Worm (Caenorhabditis elegans) whole organism, young adult: ENCODE data around the gene Y37D8A.4.

Experiments
- B0019.2 ChIP-seq: fragments of 200-800 bp; sonication (Bioruptor generic); conservative IDR thresholded peaks from 2 replicates; pipeline ENCODE4 v1.3.6; 2022; ENCODE audit warnings: missing genetic modification reagents, missing genetic modification characterization, missing compliant biosample characterization
- B0261.1 ChIP-seq: sonication (generic microtip); optimal IDR thresholded peaks from 2 replicates; lab custom pipeline; 2016; ENCODE audit warnings: mild to moderate bottlenecking, missing genetic modification characterization, moderate library complexity, missing compliant biosample characterization
- F55B11.4 ChIP-seq: sonication (generic microtip); optimal IDR thresholded peaks from 2 replicates; lab custom pipeline; 2016; ENCODE audit warnings: missing compliant biosample characterization, missing genetic modification characterization, borderline replicate concordance; ENCODE audit not compliant: insufficient read depth
- K11D2.4 ChIP-seq: fragments of 200-800 bp; sonication (Bioruptor generic); IDR thresholded peaks from 2 replicates; pipeline ENCODE4 v1.3.6; 2022; ENCODE audit warnings: missing genetic modification reagents, missing genetic modification characterization, missing compliant biosample characterization
- K12H6.12 ChIP-seq: fragments of 200-800 bp; sonication (Bioruptor generic); optimal IDR thresholded peaks from 2 replicates; lab custom pipeline; 2018; ENCODE audit warnings: mild to moderate bottlenecking, missing genetic modification characterization, missing compliant biosample characterization
- T07F8.4 ChIP-seq: sonication (generic microtip); optimal IDR thresholded peaks from 2 replicates; lab custom pipeline; 2016; ENCODE audit warnings: mild to moderate bottlenecking, missing genetic modification characterization, moderate library complexity, missing compliant biosample characterization
- Y53F4B.3 ChIP-seq: fragments of 200-800 bp; sonication (Bioruptor generic); IDR thresholded peaks from 2 replicates; pipeline ENCODE4 v1.3.6; 2022; ENCODE audit warnings: missing genetic modification reagents, missing genetic modification characterization, missing compliant biosample characterization
- Y95B8A.8 ChIP-seq: fragments of 200-800 bp; sonication (Bioruptor generic); IDR thresholded peaks from 2 replicates; pipeline ENCODE4 v1.3.6; 2022; ENCODE audit warnings: missing genetic modification reagents, missing genetic modification characterization, missing compliant biosample characterization
- aptf-2 ChIP-seq: fragments of 200-800 bp; sonication (Bioruptor generic); conservative IDR thresholded peaks from 2 replicates; pipeline ENCODE4 v1.3.6; 2022; ENCODE audit warnings: missing genetic modification reagents, missing genetic modification characterization, missing compliant biosample characterization
- aptf-3 ChIP-seq: fragments of 200-800 bp; sonication (Bioruptor generic); IDR thresholded peaks from 2 replicates; pipeline ENCODE4 v1.3.6; 2022; ENCODE audit warnings: missing genetic modification characterization, missing compliant biosample characterization
- attf-3 ChIP-seq: fragments of 200-800 bp; sonication (Bioruptor generic); conservative IDR thresholded peaks from 2 replicates; pipeline ENCODE4 v1.3.6; 2022; ENCODE audit warnings: missing genetic modification reagents, missing genetic modification characterization, missing compliant biosample characterization
- attf-6 ChIP-seq: fragments of 200-800 bp; sonication (Bioruptor generic); IDR thresholded peaks from 2 replicates; pipeline ENCODE4 v1.3.6; 2022; ENCODE audit warnings: missing genetic modification reagents, missing genetic modification characterization, missing compliant biosample characterization
- bed-1 ChIP-seq: fragments of 200-800 bp; sonication (Bioruptor generic); IDR thresholded peaks from 2 replicates; pipeline ENCODE4 v1.3.6; 2022; ENCODE audit warnings: missing genetic modification reagents, missing genetic modification characterization, missing compliant biosample characterization
- cebp-1 ChIP-seq, 2 experiments: fragments of 200-800 bp in 1 of 2; sonication (Bioruptor generic) in 1 of 2; sonication (generic microtip) in 1 of 2; IDR thresholded peaks in 1 of 2; optimal IDR thresholded peaks in 1 of 2; 2 replicates each; pipeline versions ENCODE4 v1.3.6 to Lab custom; 2017 to 2022; ENCODE audit warnings: missing compliant biosample characterization in 2 of 2, missing genetic modification characterization in 2 of 2, mild to moderate bottlenecking in 1 of 2, missing genetic modification reagents in 1 of 2, moderate library complexity in 1 of 2
- cebp-2 ChIP-seq: fragments of 200-800 bp; sonication (Bioruptor generic); IDR thresholded peaks from 2 replicates; pipeline ENCODE4 v1.3.6; 2022; ENCODE audit warnings: missing genetic modification characterization, missing compliant biosample characterization
- ceh-100 ChIP-seq: fragments of 200-800 bp; sonication (Bioruptor generic); IDR thresholded peaks from 2 replicates; pipeline ENCODE4 v1.3.6; 2022; ENCODE audit warnings: missing genetic modification reagents, missing genetic modification characterization, missing compliant biosample characterization
- ceh-27 ChIP-seq: fragments of 200-800 bp; sonication (Bioruptor generic); optimal IDR thresholded peaks from 2 replicates; lab custom pipeline; 2018; ENCODE audit warnings: mild to moderate bottlenecking, missing genetic modification characterization, moderate library complexity, missing compliant biosample characterization
- chd-7 ChIP-seq: sonication (generic microtip); optimal IDR thresholded peaks from 2 replicates; lab custom pipeline; 2016; ENCODE audit warnings: mild to moderate bottlenecking, missing genetic modification characterization, moderate library complexity, missing compliant biosample characterization
- dpff-1 ChIP-seq: sonication (generic microtip); optimal IDR thresholded peaks from 2 replicates; lab custom pipeline; 2017; ENCODE audit warnings: mild to moderate bottlenecking, missing genetic modification characterization, missing compliant biosample characterization
- egl-18 ChIP-seq: fragments of 200-800 bp; sonication (Bioruptor generic); IDR thresholded peaks from 2 replicates; pipeline ENCODE4 v1.3.6; 2022; ENCODE audit warnings: missing genetic modification reagents, missing genetic modification characterization, missing compliant biosample characterization
- egl-44 ChIP-seq: fragments of 200-800 bp; sonication (Bioruptor generic); IDR thresholded peaks from 2 replicates; pipeline ENCODE4 v1.3.6; 2022; ENCODE audit warnings: missing genetic modification reagents, missing genetic modification characterization, missing compliant biosample characterization
- egrh-3 ChIP-seq: fragments of 200-800 bp; sonication (Bioruptor generic); IDR thresholded peaks from 2 replicates; pipeline ENCODE4 v1.3.6; 2022; ENCODE audit warnings: missing genetic modification reagents, missing genetic modification characterization, missing compliant biosample characterization
- ekl-4 ChIP-seq: fragments of 200-800 bp; sonication (Bioruptor generic); IDR thresholded peaks from 2 replicates; pipeline ENCODE4 v1.3.6; 2022; ENCODE audit warnings: missing genetic modification reagents, missing genetic modification characterization, missing compliant biosample characterization
- him-1 ChIP-seq: sonication (generic microtip); optimal IDR thresholded peaks from 2 replicates; lab custom pipeline; 2016; ENCODE audit warnings: missing genotype, missing genetic modification reagents, missing genetic modification characterization, missing compliant biosample characterization
- hmg-20 ChIP-seq: fragments of 200-800 bp; sonication (Bioruptor generic); IDR thresholded peaks from 2 replicates; pipeline ENCODE4 v1.3.6; 2022; ENCODE audit warnings: missing genetic modification reagents, missing genetic modification characterization, missing compliant biosample characterization
- lag-1 ChIP-seq: fragments of 200-800 bp; sonication (Bioruptor generic); IDR thresholded peaks from 2 replicates; pipeline ENCODE4 v1.3.6; 2022; ENCODE audit warnings: missing genetic modification reagents, missing genetic modification characterization, missing compliant biosample characterization
- lin-35 ChIP-seq, 3 experiments: fragments of 150-350 bp in 2 of 3; sonication (generic microtip) in 1 of 3; optimal IDR thresholded peaks; 2 replicates each; lab custom pipeline; 2014 to 2018; ENCODE audit warnings: missing biosample characterization in 3 of 3, missing genetic modification characterization in 3 of 3, missing genetic modification reagents in 3 of 3
- madf-3 ChIP-seq: fragments of 200-800 bp; sonication (Bioruptor generic); IDR thresholded peaks from 2 replicates; pipeline ENCODE4 v1.3.6; 2022; ENCODE audit warnings: missing genetic modification reagents, missing genetic modification characterization, missing compliant biosample characterization
- mcd-1 ChIP-seq: fragments of 200-800 bp; sonication (Bioruptor generic); IDR thresholded peaks from 2 replicates; pipeline ENCODE4 v1.3.6; 2022; ENCODE audit warnings: missing genetic modification reagents, missing genetic modification characterization, missing compliant biosample characterization
- mes-4 ChIP-seq: sonication (generic microtip); optimal IDR thresholded peaks from 2 replicates; lab custom pipeline; 2016; ENCODE audit warnings: missing genotype, missing genetic modification characterization, missing compliant biosample characterization
- mxl-1 ChIP-seq: sonication (generic microtip); optimal IDR thresholded peaks from 2 replicates; lab custom pipeline; 2016; ENCODE audit warnings: missing genetic modification characterization, missing compliant biosample characterization
- nfyb-1 ChIP-seq: fragments of 200-800 bp; sonication (Bioruptor generic); IDR thresholded peaks from 2 replicates; pipeline ENCODE4 v1.3.6; 2022; ENCODE audit warnings: missing genetic modification reagents, missing genetic modification characterization, missing compliant biosample characterization
- nhr-27 ChIP-seq: fragments of 200-800 bp; sonication (Bioruptor generic); optimal IDR thresholded peaks from 2 replicates; lab custom pipeline; 2018; ENCODE audit warnings: mild to moderate bottlenecking, missing genetic modification characterization, moderate library complexity, missing compliant biosample characterization
- nhr-80 ChIP-seq: sonication (generic microtip); optimal IDR thresholded peaks from 2 replicates; lab custom pipeline; 2016; ENCODE audit warnings: missing genetic modification characterization, missing compliant biosample characterization
- pbrm-1 ChIP-seq: fragments of 200-800 bp; sonication (Bioruptor generic); IDR thresholded peaks from 2 replicates; pipeline ENCODE4 v1.3.6; 2022; ENCODE audit warnings: missing genetic modification reagents, missing genetic modification characterization, missing compliant biosample characterization
- repo-1 ChIP-seq: sonication (generic microtip); optimal IDR thresholded peaks from 2 replicates; lab custom pipeline; 2017; ENCODE audit warnings: mild to moderate bottlenecking, missing genetic modification characterization, missing compliant biosample characterization
- rpc-1 ChIP-seq, 2 experiments: fragments of 150-350 bp in 1 of 2; sonication (generic microtip) in 1 of 2; optimal IDR thresholded peaks; 2 replicates each; lab custom pipeline; 2014 to 2018; ENCODE audit warnings: missing biosample characterization in 1 of 2, missing genetic modification characterization in 1 of 2, missing genetic modification reagents in 1 of 2, missing genotype in 1 of 2
- sea-2 ChIP-seq: fragments of 200-800 bp; sonication (Bioruptor generic); IDR thresholded peaks from 2 replicates; pipeline ENCODE4 v1.3.6; 2022; ENCODE audit warnings: missing genetic modification characterization, missing compliant biosample characterization
- somi-1 ChIP-seq: fragments of 200-800 bp; sonication (Bioruptor generic); optimal IDR thresholded peaks from 2 replicates; lab custom pipeline; 2018; ENCODE audit warnings: mild to moderate bottlenecking, missing genetic modification characterization, missing compliant biosample characterization
- unc-130 ChIP-seq: sonication (generic microtip); optimal IDR thresholded peaks from 2 replicates; lab custom pipeline; 2016; ENCODE audit warnings: missing genetic modification reagents, missing genetic modification characterization, missing compliant biosample characterization
- unc-62 ChIP-seq: fragments of 150-350 bp; optimal IDR thresholded peaks from 2 replicates; lab custom pipeline; 2014; ENCODE audit warnings: missing biosample characterization, missing genetic modification reagents, missing genetic modification characterization
- xnd-1 ChIP-seq: sonication (generic microtip); optimal IDR thresholded peaks from 2 replicates; lab custom pipeline; 2016; ENCODE audit warnings: missing genotype, missing genetic modification reagents, missing genetic modification characterization, missing compliant biosample characterization
- zfh-2 ChIP-seq: fragments of 200-800 bp; sonication (Bioruptor generic); conservative IDR thresholded peaks from 2 replicates; pipeline ENCODE4 v1.3.6; 2022; ENCODE audit warnings: missing genetic modification reagents, missing genetic modification characterization, missing compliant biosample characterization
- ztf-22 ChIP-seq: fragments of 200-800 bp; sonication (Bioruptor generic); optimal IDR thresholded peaks from 2 replicates; lab custom pipeline; 2018; ENCODE audit warnings: mild to moderate bottlenecking, missing genetic modification characterization, moderate library complexity, missing compliant biosample characterization
- ztf-26 ChIP-seq: sonication (generic microtip); optimal IDR thresholded peaks from 2 replicates; lab custom pipeline; 2017; ENCODE audit warnings: missing genetic modification characterization, missing compliant biosample characterization
- ztf-3 ChIP-seq: fragments of 200-800 bp; sonication (Bioruptor generic); optimal IDR thresholded peaks from 2 replicates; lab custom pipeline; 2018; ENCODE audit warnings: mild to moderate bottlenecking, missing genetic modification characterization, missing compliant biosample characterization
- ztf-6 ChIP-seq: fragments of 200-800 bp; sonication (Bioruptor generic); IDR thresholded peaks from 2 replicates; pipeline ENCODE4 v1.3.6; 2022; ENCODE audit warnings: missing genetic modification reagents, missing genetic modification characterization, missing compliant biosample characterization

Y37D8A.4 gene

ce11 chrIII:12875653-12876052 is 36.9 kb upstream of the Y37D8A.4 start (continued):
- TF ChIP-seq B0261.1 (tag; lab: Kevin White, UChicago) (no peak), nhr-80 (no peak), pbrm-1 (GFP tag; lab: Robert Waterston, UW) (peak; percentile 33; the same call in 1 of the 2 replicates), aptf-2 (no peak), bed-1 (GFP tag; lab: Robert Waterston, UW) (no peak), cebp-2 (no peak), repo-1 (tag; lab: Kevin White, UChicago) (peak; percentile 22), unc-130 (GFP tag; lab: Kevin White, UChicago) (no peak), cebp-1 (GFP tag; IDR thresholded peaks at IDR 0.05; lab: Robert Waterston, UW) (no peak), cebp-1 (tag; optimal IDR thresholded peaks at IDR 0.05; lab: Kevin White, UChicago) (peak; percentile 19), ceh-100 (GFP tag; lab: Robert Waterston, UW) (0 out of 2 replicates have a peak, but pooled peaks have one; percentile 29), mxl-1 (tag; lab: Kevin White, UChicago) (no peak), aptf-3 (GFP tag; lab: Robert Waterston, UW) (no peak), T07F8.4 (tag; lab: Kevin White, UChicago) (no peak), attf-6 (GFP tag; lab: Robert Waterston, UW) (no peak), egrh-3 (GFP tag; lab: Robert Waterston, UW) (no peak), egl-44 (GFP tag; lab: Robert Waterston, UW) (no peak), F55B11.4 (tag; lab: Kevin White, UChicago) (no peak), K12H6.12 (tag; lab: Kevin White, UChicago) (no peak), Y53F4B.3 (GFP tag; lab: Robert Waterston, UW) (no peak), ztf-6 (GFP tag; lab: Robert Waterston, UW) (no peak), madf-3 (GFP tag; lab: Robert Waterston, UW) (no peak), attf-3 (GFP tag; lab: Robert Waterston, UW) (no peak), mcd-1 (GFP tag; lab: Robert Waterston, UW) (no peak), ztf-3 (no peak), ekl-4 (0 out of 2 replicates have a peak, but pooled peaks have one; percentile 49), somi-1 (GFP tag; lab: Kevin White, UChicago) (no peak), Y95B8A.8 (GFP tag; lab: Robert Waterston, UW) (no peak), B0019.2 (GFP tag; lab: Robert Waterston, UW) (no peak)

DNA sequence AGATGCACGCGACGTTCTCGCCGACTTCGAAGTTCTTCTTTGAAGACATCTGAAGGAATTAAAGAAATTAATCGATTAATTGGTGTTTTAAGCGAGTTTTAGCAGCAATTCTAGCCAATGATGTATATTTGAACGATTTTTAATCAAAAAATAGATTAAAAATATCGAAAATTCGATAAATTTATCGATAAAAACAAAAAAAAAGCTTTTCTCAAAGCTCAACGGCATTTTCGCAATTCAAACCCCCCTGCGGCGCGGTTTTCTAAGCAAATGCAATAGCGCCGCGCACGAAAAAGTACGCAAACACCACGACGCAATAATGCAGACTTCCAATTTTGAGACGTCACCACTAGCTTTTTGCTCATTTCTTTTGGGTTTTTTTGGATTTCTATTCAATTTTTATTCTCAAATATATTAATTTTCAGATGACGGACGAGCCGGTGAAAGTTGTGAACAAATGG is 35.9 kb upstream of the Y37D8A.4 start, which contains the start of the genes mrg-1 and spcs-2:
Gene mrg-1 (minus strand): TSS at position 51 of the 461 bp plus-strand sequence.
Gene spcs-2 (plus strand): TSS at position 426 of the 461 bp plus-strand sequence.
- TF ChIP-seq him-1 (tag; lab: Kevin White, UChicago) (peak; percentile 38), unc-130 (GFP tag; lab: Kevin White, UChicago) (peak; percentile 60), chd-7 (no peak), lin-35 (GFP tag; optimal IDR thresholded peaks at IDR 0.05; lab: Kevin White, UChicago) (peak in 2 of 3 experiments; percentile 46 to 90), attf-3 (GFP tag; lab: Robert Waterston, UW) (peak; percentile 59; the same call in 1 of the 2 replicates), mes-4 (tag; lab: Kevin White, UChicago) (no peak), mxl-1 (tag; lab: Kevin White, UChicago) (no peak), lag-1 (GFP tag; lab: Robert Waterston, UW) (no peak), ceh-27 (GFP tag; lab: Kevin White, UChicago) (peak; percentile 71), nfyb-1 (GFP tag; lab: Robert Waterston, UW) (peak; percentile 77), aptf-2 (0 out of 2 replicates have a peak, but pooled peaks have one; percentile 55), ztf-22 (GFP tag; lab: Kevin White, UChicago) (no peak), madf-3 (GFP tag; lab: Robert Waterston, UW) (peak; percentile 89), xnd-1 (tag; lab: Kevin White, UChicago) (peak; percentile 57), unc-62 (GFP tag; lab: Kevin White, UChicago) (no peak), K11D2.4 (peak; percentile 82), zfh-2 (GFP tag; lab: Robert Waterston, UW) (0 out of 2 replicates have a peak, but pooled peaks have one; percentile 4), nhr-27 (no peak), ztf-3 (no peak), sea-2 (GFP tag; lab: Robert Waterston, UW) (no peak), egl-18 (no peak), hmg-20 (GFP tag; lab: Robert Waterston, UW) (0 out of 2 replicates have a peak, but pooled peaks have one; percentile 13), rpc-1 (optimal IDR thresholded peaks at IDR 0.05; lab: Kevin White, UChicago) (peak; percentile 44), rpc-1 (tag; optimal IDR thresholded peaks at IDR 0.05; lab: Kevin White, UChicago) (peak; percentile 3), ztf-26 (peak; percentile 48), dpff-1 (no peak)
